Worm (Caenorhabditis elegans): ENCODE data around the gene F35G12.5.

DNA sequence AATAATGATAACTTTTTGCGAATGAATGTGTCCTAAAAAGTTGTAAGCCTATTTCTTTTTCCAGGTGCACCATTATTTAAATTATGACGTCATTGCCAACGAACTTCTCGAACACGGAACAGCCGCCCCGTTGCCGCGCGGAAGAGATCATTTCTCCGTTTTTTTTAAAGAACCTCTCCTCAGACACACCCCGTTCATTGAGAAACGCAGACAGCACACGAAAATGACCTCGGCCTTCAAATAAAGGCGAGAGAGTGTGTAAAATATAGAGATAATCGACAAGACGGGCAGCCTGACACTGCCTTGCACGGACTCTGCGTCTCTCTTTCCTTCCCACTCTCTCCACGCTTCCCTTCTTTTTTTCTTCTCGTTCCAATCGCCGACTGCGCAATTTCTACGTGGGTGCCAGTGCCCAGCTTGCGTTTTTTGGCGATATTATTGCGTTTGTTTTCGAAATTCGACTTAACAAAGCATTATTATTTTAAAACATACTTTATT lies 23.5 kb upstream of the F35G12.5 start:
- peak; percentile 34 for TF ChIP-seq nhr-11 (tag; optimal IDR thresholded peaks at IDR 0.05)
- 0 out of 2 replicates have a peak, but pooled peaks have one; percentile 58 for TF ChIP-seq tra-1 (GFP tag; IDR thresholded peaks at IDR 0.05)
- TF ChIP-seq fkh-10 (GFP tag; optimal IDR thresholded peaks at IDR 0.05): no peak
- no peak for TF ChIP-seq ceh-28 (tag; optimal IDR thresholded peaks at IDR 0.05)
- no peak for TF ChIP-seq snpc-4 (tag; optimal IDR thresholded peaks at IDR 0.05)
- no peak for TF ChIP-seq unc-130 (GFP tag; optimal IDR thresholded peaks at IDR 0.05)
- no peak for TF ChIP-seq R02D3.7 (tag; optimal IDR thresholded peaks at IDR 0.05)
- TF ChIP-seq nhr-237 (tag; optimal IDR thresholded peaks at IDR 0.05): no peak
- no peak for TF ChIP-seq dmd-8 (GFP tag; IDR thresholded peaks at IDR 0.05)

All from whole organism, L4 larva.